Worm (Caenorhabditis elegans): ENCODE results near the gene rsp-1.

Gene rsp-1

ce11 chrII:11450882-11451281 lies 2.3 kb upstream of the rsp-1 start:
- TF ChIP-seq pha-4 (tag; optimal IDR thresholded peaks at IDR 0.05) (no peak), ztf-11 (tag; optimal IDR thresholded peaks at IDR 0.05) (no peak), mep-1 (tag; optimal IDR thresholded peaks at IDR 0.05) (no peak), elt-3 (tag; optimal IDR thresholded peaks at IDR 0.05) (no peak), snpc-4 (tag; optimal IDR thresholded peaks at IDR 0.05) (no peak), sem-2 (GFP tag; optimal IDR thresholded peaks at IDR 0.05) (no peak), ceh-83 (GFP tag; optimal IDR thresholded peaks at IDR 0.05) (no peak), nhr-28 (tag; optimal IDR thresholded peaks at IDR 0.05) (no peak), mab-5 (tag; optimal IDR thresholded peaks at IDR 0.05) (no peak), drap-1 (GFP tag; optimal IDR thresholded peaks at IDR 0.05) (no peak), ham-2 (GFP tag; optimal IDR thresholded peaks at IDR 0.05) (no peak), hlh-1 (tag; optimal IDR thresholded peaks at IDR 0.05) (no peak), lsy-2 (tag; optimal IDR thresholded peaks at IDR 0.05) (no peak), elt-1 (tag; optimal IDR thresholded peaks at IDR 0.05; ENCODE audit: borderline replicate concordance, insufficient read depth) (no peak)

- TF ChIP-seq drap-1 (GFP tag; optimal IDR thresholded peaks at IDR 0.05) (no peak), ceh-39 (tag; optimal IDR thresholded peaks at IDR 0.05) (no peak), ceh-43 (GFP tag; optimal IDR thresholded peaks at IDR 0.05) (no peak), nhr-76 (tag; optimal IDR thresholded peaks at IDR 0.05) (no peak), ceh-83 (GFP tag; optimal IDR thresholded peaks at IDR 0.05) (no peak)
These were observed 1.4 kb upstream of the rsp-1 start for ce11 chrII:11451738-11452137.

ce11 chrII:11452498-11453005 lies 610 bp upstream of the rsp-1 start, which contains the start of gene rsp-2:
Gene rsp-2, minus strand, starts transcription at chrII:11452955.
- TF ChIP-seq nhr-237 (tag; optimal IDR thresholded peaks at IDR 0.05) (no peak), elt-3 (tag; optimal IDR thresholded peaks at IDR 0.05) (no peak), lsy-2 (tag; optimal IDR thresholded peaks at IDR 0.05) (no peak), cnd-1 (tag; optimal IDR thresholded peaks at IDR 0.05) (no peak), ham-2 (GFP tag; optimal IDR thresholded peaks at IDR 0.05) (no peak), mep-1 (tag; optimal IDR thresholded peaks at IDR 0.05) (no peak), hlh-1 (tag; optimal IDR thresholded peaks at IDR 0.05) (no peak), tbx-8 (GFP tag; optimal IDR thresholded peaks at IDR 0.05) (no peak)

- TF ChIP-seq nhr-2 (tag; optimal IDR thresholded peaks at IDR 0.05) (no peak), hlh-1 (tag; optimal IDR thresholded peaks at IDR 0.05) (peak; percentile 24), mab-5 (tag; optimal IDR thresholded peaks at IDR 0.05) (no peak), sptf-1 (tag; optimal IDR thresholded peaks at IDR 0.05) (no peak), ceh-39 (tag; optimal IDR thresholded peaks at IDR 0.05) (peak; percentile 9), unc-120 (tag; optimal IDR thresholded peaks at IDR 0.05; ENCODE audit: poor library complexity, severe bottlenecking) (no peak)
These were observed 477 bp downstream of the rsp-1 start for ce11 chrII:11453639-11454038.

- TF ChIP-seq zip-8 (tag; optimal IDR thresholded peaks at IDR 0.05), result no peak
- no peak for TF ChIP-seq bed-3 (GFP tag; optimal IDR thresholded peaks at IDR 0.05)
- TF ChIP-seq ceh-39 (tag; optimal IDR thresholded peaks at IDR 0.05), result no peak
- no peak for TF ChIP-seq nhr-28 (tag; optimal IDR thresholded peaks at IDR 0.05)
- no peak for TF ChIP-seq unc-62 (GFP tag; optimal IDR thresholded peaks at IDR 0.05)
- no peak for TF ChIP-seq ces-1 (GFP tag; optimal IDR thresholded peaks at IDR 0.05)
- no peak for TF ChIP-seq sem-2 (GFP tag; optimal IDR thresholded peaks at IDR 0.05)
- TF ChIP-seq lsy-2 (tag; optimal IDR thresholded peaks at IDR 0.05), result no peak
- TF ChIP-seq nhr-12 (tag; optimal IDR thresholded peaks at IDR 0.05), result no peak
- TF ChIP-seq ceh-83 (GFP tag; optimal IDR thresholded peaks at IDR 0.05), result no peak
- no peak for TF ChIP-seq tbx-8 (GFP tag; optimal IDR thresholded peaks at IDR 0.05)
These were observed 2.0 kb downstream of the rsp-1 start for ce11 chrII:11455140-11455539.

- TF ChIP-seq mep-1 (tag; optimal IDR thresholded peaks at IDR 0.05) (no peak), bed-3 (GFP tag; optimal IDR thresholded peaks at IDR 0.05) (no peak), drap-1 (GFP tag; optimal IDR thresholded peaks at IDR 0.05) (no peak)
These were observed 2.6 kb downstream of the rsp-1 start for ce11 chrII:11455715-11456114.

ce11 chrII:11459883-11460282 lies 6.7 kb downstream of the rsp-1 start:
- TF ChIP-seq lin-13 (tag; optimal IDR thresholded peaks at IDR 0.05) (no peak), pha-4 (tag; optimal IDR thresholded peaks at IDR 0.05) (no peak), cnd-1 (tag; optimal IDR thresholded peaks at IDR 0.05) (no peak), nhr-12 (tag; optimal IDR thresholded peaks at IDR 0.05) (no peak), ces-1 (GFP tag; optimal IDR thresholded peaks at IDR 0.05) (no peak), ceh-39 (tag; optimal IDR thresholded peaks at IDR 0.05) (no peak), elt-3 (tag; optimal IDR thresholded peaks at IDR 0.05) (no peak), ceh-83 (GFP tag; optimal IDR thresholded peaks at IDR 0.05) (no peak), unc-62 (GFP tag; optimal IDR thresholded peaks at IDR 0.05) (no peak), ham-2 (GFP tag; optimal IDR thresholded peaks at IDR 0.05) (no peak), mep-1 (tag; optimal IDR thresholded peaks at IDR 0.05) (no peak), mls-2 (tag; optimal IDR thresholded peaks at IDR 0.05) (no peak)

Data from whole organism, mixed stage, embryonic.